Fruit fly (Drosophila melanogaster) whole organism, adult: ENCODE results near the gene spri.
"Not testable (repeated sequence)": the region's sequence is repeated elsewhere in the genome, so short reads cannot be mapped to it uniquely, and the experiment has no call there.

Experiments used
- CG11617 ChIP-seq: fragments of 200-800 bp; sonication (Bioruptor generic); optimal IDR thresholded peaks from 2 replicates; lab custom pipeline; 2017; ENCODE audit warnings: mild to moderate bottlenecking, missing biosample characterization, missing genetic modification reagents, missing genetic modification characterization
- CG12768 ChIP-seq: fragments of 200-800 bp; sonication (Bioruptor generic); optimal IDR thresholded peaks from 2 replicates; lab custom pipeline; 2017; ENCODE audit warnings: missing biosample characterization, missing genetic modification characterization, mild to moderate bottlenecking, moderate library complexity, missing genetic modification reagents
- CG14711 ChIP-seq: fragments of 200-800 bp; sonication (Bioruptor generic); optimal IDR thresholded peaks from 2 replicates; lab custom pipeline; 2018; ENCODE audit warnings: missing biosample characterization, mild to moderate bottlenecking, missing genetic modification characterization, moderate library complexity
- CG1620 ChIP-seq: fragments of 200-800 bp; sonication (Bioruptor generic); optimal IDR thresholded peaks from 2 replicates; lab custom pipeline; 2016; ENCODE audit warnings: missing biosample characterization, missing genetic modification characterization
- CG33017 ChIP-seq: fragments of 200-800 bp; sonication (Bioruptor generic); optimal IDR thresholded peaks from 2 replicates; lab custom pipeline; 2018; ENCODE audit warnings: missing biosample characterization, mild to moderate bottlenecking, missing genetic modification characterization, moderate library complexity
- CG5204 ChIP-seq: fragments of 200-800 bp; sonication (Bioruptor generic); optimal IDR thresholded peaks from 2 replicates; lab custom pipeline; 2016; ENCODE audit warnings: missing biosample characterization, missing genetic modification characterization
- CG7045 ChIP-seq: fragments of 200-800 bp; sonication (Bioruptor generic); optimal IDR thresholded peaks from 2 replicates; lab custom pipeline; 2017; ENCODE audit warnings: missing biosample characterization, mild to moderate bottlenecking, missing genetic modification characterization
- CG7101 ChIP-seq: fragments of 200-800 bp; sonication (Bioruptor generic); optimal IDR thresholded peaks from 2 replicates; lab custom pipeline; 2018; ENCODE audit warnings: missing biosample characterization, mild to moderate bottlenecking, missing genetic modification characterization, moderate library complexity
- Clk ChIP-seq: fragments of 200-800 bp; sonication (Bioruptor generic); optimal IDR thresholded peaks from 2 replicates; lab custom pipeline; 2017; ENCODE audit warnings: missing biosample characterization, missing genetic modification characterization
- Crg-1 ChIP-seq: fragments of 200-800 bp; sonication (Bioruptor generic); optimal IDR thresholded peaks from 2 replicates; lab custom pipeline; 2016; ENCODE audit warnings: missing biosample characterization, missing genetic modification characterization
- Hr96 ChIP-seq: fragments of 200-800 bp; sonication (Bioruptor generic); optimal IDR thresholded peaks from 2 replicates; lab custom pipeline; 2016; ENCODE audit warnings: missing biosample characterization, missing genetic modification characterization
- Mnt ChIP-seq: fragments of 200-800 bp; sonication (Bioruptor generic); optimal IDR thresholded peaks from 2 replicates; lab custom pipeline; 2016; ENCODE audit warnings: missing biosample characterization, mild to moderate bottlenecking, missing genetic modification characterization
- bab1 ChIP-seq: fragments of 200-800 bp; sonication (Bioruptor generic); optimal IDR thresholded peaks from 3 replicates; lab custom pipeline; 2019; ENCODE audit warnings: missing biosample characterization, mild to moderate bottlenecking, missing genetic modification characterization, moderate library complexity
- cic ChIP-seq: fragments of 200-800 bp; sonication (Bioruptor generic); optimal IDR thresholded peaks from 2 replicates; lab custom pipeline; 2017; ENCODE audit warnings: missing biosample characterization, mild to moderate bottlenecking, missing genetic modification characterization, moderate library complexity
- cnc ChIP-seq, 2 experiments: fragments of >200 bp; optimal IDR thresholded peaks; 2 replicates each; lab custom pipeline; 2017
- kay ChIP-seq: fragments of 200-800 bp; sonication (Bioruptor generic); peaks from one replicate; lab custom pipeline; 2016; ENCODE audit warnings: missing biosample characterization, missing genetic modification characterization, borderline replicate concordance
- ovo ChIP-seq: fragments of 200-800 bp; sonication (Bioruptor generic); optimal IDR thresholded peaks from 2 replicates; lab custom pipeline; 2016; ENCODE audit warnings: missing biosample characterization, missing genetic modification characterization
- pad ChIP-seq: fragments of 200-800 bp; sonication (Bioruptor generic); optimal IDR thresholded peaks from 3 replicates; lab custom pipeline; 2017; ENCODE audit warnings: missing biosample characterization, missing genetic modification characterization, mild to moderate bottlenecking, moderate library complexity, missing genetic modification reagents
- tj ChIP-seq: fragments of 200-800 bp; sonication (Bioruptor generic); optimal IDR thresholded peaks from 3 replicates; lab custom pipeline; 2017; ENCODE audit warnings: missing biosample characterization, mild to moderate bottlenecking, missing genetic modification characterization, moderate library complexity
- toe ChIP-seq: fragments of 200-800 bp; sonication (Bioruptor generic); optimal IDR thresholded peaks from 2 replicates; lab custom pipeline; 2016; ENCODE audit warnings: missing biosample characterization, missing genetic modification characterization

The spri gene

DNA sequence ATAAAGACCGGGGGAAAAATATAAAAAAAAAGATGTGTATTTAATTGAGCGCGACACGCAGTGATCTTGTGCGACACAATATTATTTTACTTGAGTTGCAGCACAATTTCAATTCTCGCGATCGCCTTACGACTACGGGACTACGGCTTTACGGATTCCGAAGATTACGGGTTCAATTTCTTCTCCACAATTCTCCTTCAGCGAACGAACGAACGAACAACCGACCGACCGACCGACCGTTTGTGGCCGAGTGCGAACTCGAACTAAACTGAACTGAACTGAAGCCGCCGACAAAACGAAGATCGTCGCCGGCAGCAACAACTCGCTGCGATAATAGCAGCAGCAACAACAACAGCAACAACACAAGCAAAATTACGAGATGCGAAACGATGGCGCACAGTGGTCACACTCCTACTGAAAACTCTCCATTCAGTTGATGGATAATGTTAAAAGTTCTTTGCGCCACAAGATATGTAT is at the start of gene spri:
Gene spri, minus strand, starts transcription at position 265 of the 477 bp plus-strand sequence.
- TF ChIP-seq CG1620 (GFP tag; lab: Kevin White, UChicago) = no peak
- peak; percentile 43 for TF ChIP-seq Mnt (GFP tag; lab: Kevin White, UChicago)
- TF ChIP-seq CG14711 (tag; lab: Kevin White, UChicago) = no peak
- TF ChIP-seq kay = peak; percentile 78
- TF ChIP-seq toe (GFP tag; lab: Kevin White, UChicago) = no peak
- peak; percentile 88 for TF ChIP-seq pad (GFP tag; lab: Kevin White, UChicago)
- TF ChIP-seq Crg-1 (GFP tag; lab: Kevin White, UChicago) = no peak
- peak; percentile 32 for TF ChIP-seq bab1 (GFP tag; lab: Kevin White, UChicago)
- peak; percentile 43 for TF ChIP-seq ovo
- TF ChIP-seq CG33017 (tag; lab: Kevin White, UChicago) = no peak
- no peak for TF ChIP-seq CG5204 (GFP tag; lab: Kevin White, UChicago)
- TF ChIP-seq cic (GFP tag; lab: Kevin White, UChicago) = peak; percentile 43
- no peak for TF ChIP-seq CG7101 (tag; lab: Kevin White, UChicago)
- TF ChIP-seq tj (GFP tag; lab: Kevin White, UChicago) = peak; percentile 68
- peak; percentile 36 for TF ChIP-seq Hr96 (GFP tag; lab: Kevin White, UChicago)

DNA sequence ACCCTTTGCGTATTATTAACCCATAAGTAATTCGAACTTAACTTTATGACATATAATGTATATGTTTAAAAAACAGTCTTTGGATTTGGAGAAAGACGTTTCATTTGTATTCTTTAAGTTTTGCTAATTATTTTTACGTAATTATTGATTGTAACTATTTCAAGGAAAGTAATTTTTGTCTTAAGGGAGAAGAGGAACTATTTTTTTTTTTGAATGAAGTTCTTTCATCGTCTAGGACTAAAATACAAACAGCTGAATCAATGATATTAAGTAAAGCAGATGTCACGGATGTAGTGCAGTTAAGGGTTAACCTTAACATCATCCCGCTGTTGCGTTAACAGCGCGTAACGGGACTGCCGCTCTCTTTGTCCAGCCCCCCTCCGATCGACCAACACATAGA is 43.7 kb upstream of the spri start:
- TF ChIP-seq CG12768 (no peak), kay (no peak), cnc (optimal IDR thresholded peaks at IDR 0.05; lab: Kevin White, UChicago) (no peak), CG33017 (tag; lab: Kevin White, UChicago) (peak; percentile 9), ovo (no peak), CG5204 (GFP tag; lab: Kevin White, UChicago) (peak; percentile 46), cic (GFP tag; lab: Kevin White, UChicago) (no peak), toe (GFP tag; lab: Kevin White, UChicago) (no peak), CG1620 (GFP tag; lab: Kevin White, UChicago) (no peak), Mnt (GFP tag; lab: Kevin White, UChicago) (no peak), CG14711 (tag; lab: Kevin White, UChicago) (peak; percentile 35), pad (GFP tag; lab: Kevin White, UChicago) (peak; percentile 36), Crg-1 (GFP tag; lab: Kevin White, UChicago) (no peak), bab1 (GFP tag; lab: Kevin White, UChicago) (no peak), Hr96 (GFP tag; lab: Kevin White, UChicago) (peak; percentile 63), Clk (GFP tag; lab: Kevin White, UChicago) (no peak), CG11617 (GFP tag; lab: Kevin White, UChicago) (peak; percentile 12), CG7045 (GFP tag; lab: Kevin White, UChicago) (peak; percentile 36), CG7101 (tag; lab: Kevin White, UChicago) (peak; percentile 43), tj (GFP tag; lab: Kevin White, UChicago) (no peak)

DNA sequence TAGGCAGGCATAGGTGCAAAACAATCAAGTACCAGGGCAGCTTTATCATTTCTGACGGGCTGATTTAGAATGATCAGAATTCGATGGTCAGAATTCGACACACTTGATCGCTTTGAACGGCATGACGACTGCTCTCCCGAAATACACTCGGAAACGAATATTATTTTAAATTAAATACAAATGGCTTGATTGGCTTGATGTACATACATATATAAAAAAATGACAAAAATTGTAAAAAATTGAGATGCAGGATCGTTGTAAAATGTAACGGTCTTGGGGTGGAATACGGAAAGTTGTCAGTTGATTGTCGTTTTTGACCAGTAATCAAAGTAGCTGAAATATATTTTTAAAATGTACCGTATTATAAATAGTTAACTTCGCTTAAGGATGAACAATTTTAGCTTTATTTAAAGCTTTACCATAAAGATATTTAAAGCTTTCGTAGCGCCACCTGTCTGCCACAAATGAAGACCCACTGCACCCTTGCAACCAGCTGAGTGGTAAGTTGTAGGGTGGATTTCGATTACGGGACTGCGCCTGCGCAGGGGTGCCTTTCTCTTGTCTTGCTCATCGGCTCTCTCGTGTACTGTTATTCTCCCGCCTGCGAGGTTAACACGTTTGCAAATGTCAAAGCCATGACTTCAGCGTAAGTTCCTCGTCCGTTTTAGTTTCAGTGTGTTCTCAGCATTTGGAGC is 42.0 kb upstream of the spri start, which contains the start of the genes CG9806 and X11Lbeta:
Gene CG9806, minus strand, starts transcription at position 51 of the 695 bp plus-strand sequence.
Gene X11Lbeta, plus strand, starts transcription at position 676 of the 695 bp plus-strand sequence.
- TF ChIP-seq CG7045 (GFP tag; lab: Kevin White, UChicago) (no peak), Clk (GFP tag; lab: Kevin White, UChicago) (no peak), toe (GFP tag; lab: Kevin White, UChicago) (no peak), CG1620 (GFP tag; lab: Kevin White, UChicago) (no peak), CG7101 (tag; lab: Kevin White, UChicago) (no peak), CG33017 (tag; lab: Kevin White, UChicago) (no peak), Crg-1 (GFP tag; lab: Kevin White, UChicago) (no peak), bab1 (GFP tag; lab: Kevin White, UChicago) (no peak), CG12768 (no peak), pad (GFP tag; lab: Kevin White, UChicago) (no peak), cnc (optimal IDR thresholded peaks at IDR 0.05; lab: Kevin White, UChicago) (no peak), kay (no peak), ovo (no peak)

DNA sequence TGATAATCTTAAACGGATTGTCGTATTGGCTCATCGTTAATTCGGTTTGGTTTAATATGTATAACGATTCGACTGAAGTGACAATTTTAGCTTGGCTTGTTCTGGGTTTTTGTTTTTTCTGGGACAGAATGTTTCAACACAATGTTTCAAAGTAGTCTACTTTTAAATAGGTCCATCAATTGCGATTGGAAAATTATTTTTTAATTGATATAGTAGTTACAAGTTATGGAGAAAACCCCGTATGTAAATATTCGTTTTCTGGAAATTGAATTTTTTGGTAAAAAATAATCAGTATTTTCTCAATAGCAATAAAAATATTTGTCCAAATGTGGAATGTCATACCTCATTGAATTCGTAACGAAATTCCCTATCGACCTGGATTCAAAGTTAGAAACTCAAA is 37.9 kb upstream of the spri start, which contains the start of gene Rab9Db:
Gene Rab9Db, minus strand, starts transcription at position 101 of the 400 bp plus-strand sequence.
- TF ChIP-seq CG1620 (GFP tag; lab: Kevin White, UChicago); CG12768; ovo: not testable (repeated sequence)

DNA sequence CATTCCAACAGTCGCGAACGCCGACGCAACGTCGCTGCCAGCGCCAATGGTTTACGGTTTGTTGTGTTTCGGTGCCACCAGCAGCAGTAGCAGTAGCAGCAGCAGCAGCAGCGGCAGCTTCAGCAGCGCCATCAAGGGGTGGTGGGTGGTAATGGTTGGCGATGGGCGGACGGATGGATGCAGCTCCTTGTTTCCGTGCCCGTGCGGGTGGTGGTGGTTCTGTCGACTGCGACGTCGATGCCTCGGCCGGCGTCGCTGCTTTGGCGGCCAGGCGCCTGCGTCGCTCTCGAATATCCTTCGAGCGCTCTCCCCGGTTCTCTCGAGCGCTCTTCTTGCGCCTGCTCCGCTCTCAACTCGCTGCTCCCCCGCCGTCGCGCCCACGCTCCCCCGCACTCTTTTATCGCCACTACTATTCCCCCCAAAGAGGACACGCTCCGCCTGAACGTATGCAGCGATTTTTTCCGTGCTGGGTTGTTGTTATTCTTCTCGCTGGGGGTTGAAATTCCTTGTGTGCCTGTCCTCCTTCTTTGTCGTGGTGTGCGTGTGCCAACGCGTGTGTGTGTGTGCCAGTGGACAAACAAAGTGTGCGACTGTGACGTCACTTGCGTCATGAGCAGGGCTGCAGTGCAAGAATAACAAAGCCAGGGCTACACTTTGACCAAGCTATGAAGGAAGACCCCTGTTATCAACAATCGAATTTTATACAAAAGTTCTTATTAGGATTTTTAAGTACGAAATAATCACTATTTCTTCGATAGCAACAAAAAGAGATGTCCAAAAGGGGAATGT is 36.2 kb upstream of the spri start:
- TF ChIP-seq cic (GFP tag; lab: Kevin White, UChicago) = no peak
- TF ChIP-seq kay = no peak
